Worm (Caenorhabditis elegans) whole organism, L4 larva: ENCODE measurements around the gene ver-1.
A peak's percentile ranks its signal among the peaks of the same experiment; 100 is the strongest.

ENCODE experiments used
- D1046.2 ChIP-seq: fragments of 200-800 bp; sonication (Bioruptor generic); IDR thresholded peaks from 2 replicates; pipeline ENCODE4 v1.3.6; 2022; ENCODE audit warnings: missing genetic modification characterization, missing compliant biosample characterization
- F10B5.3 ChIP-seq: sonication (generic microtip); optimal IDR thresholded peaks from 2 replicates; lab custom pipeline; 2016; ENCODE audit warnings: mild to moderate bottlenecking, missing genetic modification characterization, missing compliant biosample characterization
- Y105C5A.15 ChIP-seq: fragments of 200-800 bp; sonication (Bioruptor generic); IDR thresholded peaks from 2 replicates; pipeline ENCODE4 v1.3.6; 2022; ENCODE audit warnings: missing genetic modification characterization, missing compliant biosample characterization
- Y5F2A.4 ChIP-seq: fragments of 200-800 bp; sonication (Bioruptor generic); optimal IDR thresholded peaks from 2 replicates; lab custom pipeline; 2018; ENCODE audit warnings: mild to moderate bottlenecking, missing genetic modification characterization, missing compliant biosample characterization
- ZK546.5 ChIP-seq, 2 experiments: sonication (generic microtip); optimal IDR thresholded peaks; 2 replicates each; lab custom pipeline; 2017; ENCODE audit warnings: missing biosample characterization in 2 of 2, missing genetic modification characterization in 2 of 2
- ama-1 ChIP-seq: fragments of 150-350 bp; optimal IDR thresholded peaks from 2 replicates; lab custom pipeline; 2014; ENCODE audit warnings: inconsistent platforms, mixed read lengths
- attf-4 ChIP-seq: sonication (generic microtip); optimal IDR thresholded peaks from 3 replicates; lab custom pipeline; 2017; ENCODE audit warnings: missing biosample characterization, missing genetic modification characterization
- ceh-20 ChIP-seq: fragments of 200-800 bp; sonication (Bioruptor generic); IDR thresholded peaks from 2 replicates; pipeline ENCODE4 v1.3.6; 2022; ENCODE audit warnings: missing genetic modification reagents, missing genetic modification characterization, missing compliant biosample characterization
- ceh-44 ChIP-seq: fragments of 200-800 bp; sonication (Bioruptor generic); IDR thresholded peaks from 2 replicates; pipeline ENCODE4 v1.3.6; 2022; ENCODE audit warnings: missing genetic modification reagents, missing genetic modification characterization, missing compliant biosample characterization
- cey-2 ChIP-seq: sonication (generic microtip); optimal IDR thresholded peaks from 3 replicates; lab custom pipeline; 2017; ENCODE audit warnings: missing genetic modification characterization, mild to moderate bottlenecking, missing compliant biosample characterization, antibody characterized with exemption, borderline replicate concordance; ENCODE audit not compliant: insufficient read depth
- daf-16 ChIP-seq, 3 experiments: sonication (generic microtip); optimal IDR thresholded peaks; 2 replicates each; lab custom pipeline; 2016 to 2017; ENCODE audit warnings: missing genetic modification characterization in 3 of 3, missing genetic modification reagents in 3 of 3, mild to moderate bottlenecking in 2 of 3, missing compliant biosample characterization in 2 of 3, missing biosample characterization in 1 of 3, moderate library complexity in 1 of 3
- daf-19 ChIP-seq: fragments of 200-800 bp; sonication (Bioruptor generic); conservative IDR thresholded peaks from 2 replicates; pipeline ENCODE4 v1.3.6; 2022; ENCODE audit warnings: missing genetic modification characterization, missing compliant biosample characterization
- dve-1 ChIP-seq: sonication (generic microtip); optimal IDR thresholded peaks from 2 replicates; lab custom pipeline; 2017; ENCODE audit warnings: antibody characterized with exemption, mild to moderate bottlenecking, missing genetic modification characterization, missing compliant biosample characterization; ENCODE audit not compliant: insufficient read depth
- egl-43 ChIP-seq: fragments of 200-800 bp; sonication (Bioruptor generic); IDR thresholded peaks from 2 replicates; pipeline ENCODE4 v1.3.6; 2022; ENCODE audit warnings: missing genetic modification reagents, missing genetic modification characterization, missing compliant biosample characterization
- fos-1 ChIP-seq: fragments of 150-350 bp; optimal IDR thresholded peaks from 2 replicates; lab custom pipeline; 2014; ENCODE audit warnings: missing biosample characterization, missing genetic modification characterization
- hif-1 ChIP-seq, 2 experiments: sonication (generic microtip); optimal IDR thresholded peaks; 2 replicates each; lab custom pipeline; 2016 to 2017; ENCODE audit warnings: missing compliant biosample characterization in 2 of 2, missing genetic modification characterization in 2 of 2, missing genetic modification reagents in 2 of 2, missing genotype in 2 of 2, mild to moderate bottlenecking in 1 of 2
- hmg-1.1 ChIP-seq: fragments of 200-800 bp; sonication (Bioruptor generic); IDR thresholded peaks from 2 replicates; pipeline ENCODE4 v1.3.6; 2022; ENCODE audit warnings: missing genetic modification reagents, missing genetic modification characterization, missing compliant biosample characterization
- lin-1 ChIP-seq: fragments of 200-800 bp; sonication (Bioruptor generic); IDR thresholded peaks from 2 replicates; pipeline ENCODE4 v1.3.6; 2022; ENCODE audit warnings: missing genetic modification reagents, missing genetic modification characterization, missing compliant biosample characterization
- lin-13 ChIP-seq: fragments of 150-350 bp; optimal IDR thresholded peaks from 2 replicates; lab custom pipeline; 2014; ENCODE audit warnings: missing biosample characterization, missing genetic modification reagents, missing genetic modification characterization
- lin-29 ChIP-seq: fragments of 200-800 bp; sonication (Bioruptor generic); IDR thresholded peaks from 2 replicates; pipeline ENCODE4 v1.3.6; 2022; ENCODE audit warnings: missing genetic modification reagents, missing genetic modification characterization, missing compliant biosample characterization
- lin-38 ChIP-seq: fragments of 200-800 bp; sonication (Bioruptor generic); IDR thresholded peaks from 2 replicates; pipeline ENCODE4 v1.3.6; 2022; ENCODE audit warnings: missing genetic modification reagents, missing genetic modification characterization, missing compliant biosample characterization
- lin-39 ChIP-seq: fragments of 150-350 bp; optimal IDR thresholded peaks from 2 replicates; lab custom pipeline; 2014; ENCODE audit warnings: missing biosample characterization, missing genetic modification reagents, missing genetic modification characterization
- madf-9 ChIP-seq: fragments of 200-800 bp; sonication (Bioruptor generic); conservative IDR thresholded peaks from 2 replicates; pipeline ENCODE4 v1.3.6; 2022; ENCODE audit warnings: missing genetic modification reagents, missing genetic modification characterization, missing compliant biosample characterization
- mdl-1 ChIP-seq, 2 experiments: fragments of 150-350 bp in 1 of 2; sonication (generic microtip) in 1 of 2; optimal IDR thresholded peaks; 2 replicates each; lab custom pipeline; 2014 to 2017; ENCODE audit warnings: missing biosample characterization in 2 of 2, missing genetic modification characterization in 2 of 2
- mxl-2 ChIP-seq: fragments of 200-800 bp; sonication (Bioruptor generic); conservative IDR thresholded peaks from 2 replicates; pipeline ENCODE4 v1.3.6; 2022; ENCODE audit warnings: missing genetic modification reagents, missing genetic modification characterization, missing compliant biosample characterization
- mxl-3 ChIP-seq: fragments of 200-800 bp; sonication (Bioruptor generic); optimal IDR thresholded peaks from 2 replicates; lab custom pipeline; 2018; ENCODE audit warnings: mild to moderate bottlenecking, missing genetic modification characterization, missing compliant biosample characterization
- nhr-11 ChIP-seq: fragments of 150-350 bp; optimal IDR thresholded peaks from 2 replicates; lab custom pipeline; 2014; ENCODE audit warnings: missing biosample characterization, missing genetic modification characterization
- nhr-28 ChIP-seq: fragments of 150-350 bp; optimal IDR thresholded peaks from 2 replicates; lab custom pipeline; 2014; ENCODE audit warnings: missing biosample characterization, missing genetic modification characterization
- nhr-41 ChIP-seq: fragments of 200-800 bp; sonication (Bioruptor generic); IDR thresholded peaks from 2 replicates; pipeline ENCODE4 v1.3.6; 2022; ENCODE audit warnings: missing genetic modification reagents, missing genetic modification characterization, missing compliant biosample characterization
- nhr-48 ChIP-seq: sonication (generic microtip); optimal IDR thresholded peaks from 2 replicates; lab custom pipeline; 2016; ENCODE audit warnings: mild to moderate bottlenecking, missing genetic modification characterization, missing compliant biosample characterization
- skn-1 ChIP-seq: fragments of 150-350 bp; optimal IDR thresholded peaks from 2 replicates; lab custom pipeline; 2014; ENCODE audit warnings: missing biosample characterization, missing genetic modification characterization
- spr-3 ChIP-seq: fragments of 200-800 bp; sonication (Bioruptor generic); optimal IDR thresholded peaks from 2 replicates; lab custom pipeline; 2018; ENCODE audit warnings: mild to moderate bottlenecking, missing genetic modification characterization, missing compliant biosample characterization
- unc-130 ChIP-seq: sonication (generic microtip); optimal IDR thresholded peaks from 2 replicates; lab custom pipeline; 2016; ENCODE audit warnings: missing genetic modification reagents, missing genetic modification characterization, missing compliant biosample characterization
- unc-62 ChIP-seq, 3 experiments: fragments of 150-350 bp in 1 of 3; sonication (generic microtip); optimal IDR thresholded peaks in 2 of 3; peaks in 1 of 3; 1 replicate in 1 of 3; 2 replicates in 2 of 3; lab custom pipeline; 2014 to 2017; ENCODE audit warnings: missing biosample characterization in 3 of 3, missing genetic modification characterization in 3 of 3, missing genetic modification reagents in 3 of 3, missing genotype in 1 of 3
- zfp-2 ChIP-seq: sonication (generic microtip); optimal IDR thresholded peaks from 2 replicates; lab custom pipeline; 2016; ENCODE audit warnings: mild to moderate bottlenecking, missing genetic modification characterization, missing compliant biosample characterization
- zip-11 ChIP-seq: fragments of 200-800 bp; sonication (Bioruptor generic); IDR thresholded peaks from 2 replicates; pipeline ENCODE4 v1.3.6; 2022; ENCODE audit warnings: missing genetic modification characterization, missing compliant biosample characterization
- zip-2 ChIP-seq: fragments of 150-350 bp; optimal IDR thresholded peaks from 2 replicates; lab custom pipeline; 2014; ENCODE audit warnings: missing biosample characterization, missing genetic modification characterization

Gene ver-1

ce11 chrIII:131627-132026, 25.0 kb upstream of the ver-1 start (continued):
- no peak for TF ChIP-seq lin-29 (GFP tag; lab: Robert Waterston, UW)
- peak; percentile 50 for TF ChIP-seq nhr-28 (tag; lab: Kevin White, UChicago)
- peak; percentile 26; the same call in 1 of the 2 replicates for TF ChIP-seq hmg-1.1 (GFP tag; lab: Robert Waterston, UW)
- TF ChIP-seq daf-16 (GFP tag; optimal IDR thresholded peaks at IDR 0.05; lab: Kevin White, UChicago), result no peak
- TF ChIP-seq daf-16 (tag; optimal IDR thresholded peaks at IDR 0.05; lab: Kevin White, UChicago), result peak; percentile 63
- no peak for TF ChIP-seq Y105C5A.15 (GFP tag; lab: Robert Waterston, UW)
- TF ChIP-seq ceh-44 (GFP tag; lab: Robert Waterston, UW), result no peak
- TF ChIP-seq zfp-2 (tag; lab: Kevin White, UChicago), result no peak
- TF ChIP-seq D1046.2 (GFP tag; lab: Robert Waterston, UW), result no peak
- no peak for TF ChIP-seq lin-39 (tag; lab: Kevin White, UChicago)
- TF ChIP-seq lin-13 (GFP tag; lab: Kevin White, UChicago), result peak; percentile 31

DNA sequence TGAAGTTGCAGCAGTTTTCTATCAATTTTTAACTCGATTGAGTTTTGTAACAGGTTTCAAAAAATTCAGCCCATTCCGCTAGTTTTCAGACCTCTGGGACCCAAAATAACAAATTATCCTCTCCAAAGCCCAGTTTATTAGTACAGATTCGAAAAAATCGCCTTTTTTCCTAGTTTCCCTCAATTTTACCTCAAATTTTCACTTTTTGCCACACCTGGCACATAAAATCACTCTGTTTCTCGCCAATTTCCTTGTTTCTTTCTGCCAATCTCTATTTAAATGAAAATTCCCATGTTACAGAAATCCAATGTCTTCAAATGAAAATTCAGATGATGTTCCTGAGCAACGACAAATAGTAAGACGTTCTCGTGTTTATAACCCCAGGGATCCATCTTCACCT, 24.5 kb upstream of the ver-1 start, which contains the start of gene pals-22:
Gene pals-22 (plus strand): TSS at position 301 of the 400 bp plus-strand sequence.
- TF ChIP-seq Y5F2A.4 (GFP tag; lab: Kevin White, UChicago), result no peak
- TF ChIP-seq, all 104 proteins: peak for 0

DNA sequence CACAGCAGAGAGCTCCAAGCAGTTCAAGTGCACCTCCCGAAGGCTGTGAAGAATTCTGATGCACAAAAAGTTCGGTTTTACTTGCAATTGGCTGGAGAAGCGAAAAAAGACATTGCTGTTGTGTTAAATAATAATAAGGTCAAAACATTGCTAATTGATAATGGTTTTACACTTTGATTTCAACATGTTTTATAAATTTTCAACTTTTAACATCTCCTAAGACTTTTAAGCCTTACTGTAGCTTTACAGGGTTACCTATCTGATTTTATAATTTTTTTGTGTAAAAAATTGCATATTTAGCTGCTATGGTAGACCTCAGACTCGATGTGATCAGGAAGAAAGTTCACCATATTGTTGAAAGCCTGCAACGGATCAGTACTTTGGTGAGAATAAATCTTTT, 22.4 kb upstream of the ver-1 start, which contains the start of gene pals-25:
Gene pals-25 (plus strand): TSS at position 301 of the 400 bp plus-strand sequence.
- TF ChIP-seq ZK546.5 (tag; optimal IDR thresholded peaks at IDR 0.05; lab: Kevin White, UChicago), result no peak
- TF ChIP-seq zip-11, result no peak
- TF ChIP-seq cey-2 (tag; lab: Kevin White, UChicago), result no peak
- TF ChIP-seq unc-130, result no peak
- no peak for TF ChIP-seq nhr-48 (tag; lab: Kevin White, UChicago)
- TF ChIP-seq zip-2, result no peak
- no peak for TF ChIP-seq mxl-3 (GFP tag; lab: Kevin White, UChicago)
- no peak for TF ChIP-seq mxl-2 (GFP tag; lab: Robert Waterston, UW)
- no peak for TF ChIP-seq ceh-20
- no peak for TF ChIP-seq lin-38 (GFP tag; lab: Robert Waterston, UW)
- no peak for TF ChIP-seq mdl-1 (tag; optimal IDR thresholded peaks at IDR 0.05; lab: Kevin White, UChicago)
- no peak for TF ChIP-seq fos-1 (tag; lab: Kevin White, UChicago)
- no peak for TF ChIP-seq hmg-1.1 (GFP tag; lab: Robert Waterston, UW)
- TF ChIP-seq dve-1 (tag; lab: Kevin White, UChicago), result no peak
- TF ChIP-seq lin-13 (GFP tag; lab: Kevin White, UChicago), result no peak
- TF ChIP-seq egl-43 (GFP tag; lab: Robert Waterston, UW), result no peak
- TF ChIP-seq nhr-11, result no peak

- no peak for TF ChIP-seq spr-3 (GFP tag; lab: Kevin White, UChicago)
- no peak for TF ChIP-seq nhr-28 (tag; lab: Kevin White, UChicago)
- TF ChIP-seq hif-1 (tag; optimal IDR thresholded peaks at IDR 0.05; lab: Kevin White, UChicago), result no peak
- TF ChIP-seq ama-1 (lab: Kevin White, UChicago), result no peak
- TF ChIP-seq unc-62 (GFP tag; optimal IDR thresholded peaks at IDR 0.05 in 1 of 2; lab: Kevin White, UChicago), result peak in 1 of 2 experiments; percentile 94
- no peak for TF ChIP-seq unc-62 (tag; optimal IDR thresholded peaks at IDR 0.05; lab: Kevin White, UChicago)
- no peak for TF ChIP-seq lin-1
Observed at ce11 chrIII:140904-141303, 15.7 kb upstream of the ver-1 start, which contains the start of gene fbxb-81. Gene fbxb-81 (minus strand): TSS chrIII:141217.

ce11 chrIII:143121-143520, 13.5 kb upstream of the ver-1 start, which contains the start of gene fbxb-82:
Gene fbxb-82 (minus strand): TSS chrIII:143221.
- TF ChIP-seq F10B5.3 (tag; lab: Kevin White, UChicago) (no peak), cey-2 (tag; lab: Kevin White, UChicago) (no peak), madf-9 (GFP tag; lab: Robert Waterston, UW) (no peak), skn-1 (tag; lab: Kevin White, UChicago) (no peak), attf-4 (tag; lab: Kevin White, UChicago) (no peak), daf-19 (GFP tag; lab: Robert Waterston, UW) (no peak), ceh-20 (no peak), nhr-41 (no peak)
